Worm (Caenorhabditis elegans) whole organism, mixed stage, embryonic: ENCODE measurements around the gene str-214.

Source experiments
- blmp-1 ChIP-seq: fragments of 150-350 bp; optimal IDR thresholded peaks from 2 replicates; lab custom pipeline; 2014; ENCODE audit warnings: missing biosample characterization, missing genetic modification characterization
- ces-1 ChIP-seq: fragments of 150-350 bp; optimal IDR thresholded peaks from 2 replicates; lab custom pipeline; 2014; ENCODE audit warnings: missing biosample characterization, missing genetic modification reagents, missing genetic modification characterization
- cnd-1 ChIP-seq: fragments of 200-800 bp; sonication (Bioruptor generic); optimal IDR thresholded peaks from 2 replicates; lab custom pipeline; 2018; ENCODE audit warnings: mild to moderate bottlenecking, missing genetic modification characterization, missing compliant biosample characterization
- elt-3 ChIP-seq: fragments of 150-350 bp; optimal IDR thresholded peaks from 2 replicates; lab custom pipeline; 2014; ENCODE audit warnings: missing biosample characterization, missing genetic modification characterization
- hlh-1 ChIP-seq: fragments of 150-350 bp; optimal IDR thresholded peaks from 2 replicates; lab custom pipeline; 2014; ENCODE audit warnings: missing biosample characterization, missing genetic modification reagents, missing genetic modification characterization
- lsy-2 ChIP-seq: fragments of 150-350 bp; optimal IDR thresholded peaks from 2 replicates; lab custom pipeline; 2014; ENCODE audit warnings: missing biosample characterization, missing genetic modification characterization
- nhr-12 ChIP-seq: fragments of 150-350 bp; optimal IDR thresholded peaks from 2 replicates; lab custom pipeline; 2014; ENCODE audit warnings: missing biosample characterization, missing genetic modification characterization
- nhr-237 ChIP-seq: fragments of 150-350 bp; optimal IDR thresholded peaks from 2 replicates; lab custom pipeline; 2014; ENCODE audit warnings: missing biosample characterization, missing genetic modification characterization
- nhr-28 ChIP-seq: fragments of 150-350 bp; optimal IDR thresholded peaks from 2 replicates; lab custom pipeline; 2014; ENCODE audit warnings: missing biosample characterization, missing genetic modification characterization
- pha-4 ChIP-seq: fragments of 150-350 bp; optimal IDR thresholded peaks from 2 replicates; lab custom pipeline; 2018; ENCODE audit warnings: missing biosample characterization, missing genetic modification reagents, missing genetic modification characterization
- sem-2 ChIP-seq: fragments of 200-800 bp; sonication (Bioruptor generic); optimal IDR thresholded peaks from 2 replicates; lab custom pipeline; 2018; ENCODE audit warnings: mild to moderate bottlenecking, missing genetic modification characterization, missing compliant biosample characterization
- snpc-4 ChIP-seq: fragments of 150-350 bp; optimal IDR thresholded peaks from 2 replicates; lab custom pipeline; 2014; ENCODE audit warnings: missing biosample characterization, missing genetic modification characterization
- unc-62 ChIP-seq: fragments of 150-350 bp; optimal IDR thresholded peaks from 2 replicates; lab custom pipeline; 2014; ENCODE audit warnings: missing biosample characterization, missing genetic modification reagents, missing genetic modification characterization

- TF ChIP-seq pha-4 (tag; lab: Kevin White, UChicago) (no peak), ces-1 (GFP tag; lab: Kevin White, UChicago) (no peak), hlh-1 (tag; lab: Kevin White, UChicago) (no peak), cnd-1 (tag; lab: Kevin White, UChicago) (no peak), lsy-2 (tag; lab: Kevin White, UChicago) (no peak), nhr-12 (tag; lab: Kevin White, UChicago) (no peak), blmp-1 (no peak), sem-2 (GFP tag; lab: Kevin White, UChicago) (no peak), snpc-4 (tag; lab: Kevin White, UChicago) (no peak), elt-3 (no peak), unc-62 (GFP tag; lab: Kevin White, UChicago) (no peak), nhr-237 (tag; lab: Kevin White, UChicago) (no peak), nhr-28 (tag; lab: Kevin White, UChicago) (no peak)
Observed at ce11 chrV:16336326-16336725, 21.2 kb downstream of the str-214 start, which contains the start of gene srw-87.
